Worm (Caenorhabditis elegans): Measurements from ENCODE around the gene F31E8.5.

The F31E8.5 gene

DNA sequence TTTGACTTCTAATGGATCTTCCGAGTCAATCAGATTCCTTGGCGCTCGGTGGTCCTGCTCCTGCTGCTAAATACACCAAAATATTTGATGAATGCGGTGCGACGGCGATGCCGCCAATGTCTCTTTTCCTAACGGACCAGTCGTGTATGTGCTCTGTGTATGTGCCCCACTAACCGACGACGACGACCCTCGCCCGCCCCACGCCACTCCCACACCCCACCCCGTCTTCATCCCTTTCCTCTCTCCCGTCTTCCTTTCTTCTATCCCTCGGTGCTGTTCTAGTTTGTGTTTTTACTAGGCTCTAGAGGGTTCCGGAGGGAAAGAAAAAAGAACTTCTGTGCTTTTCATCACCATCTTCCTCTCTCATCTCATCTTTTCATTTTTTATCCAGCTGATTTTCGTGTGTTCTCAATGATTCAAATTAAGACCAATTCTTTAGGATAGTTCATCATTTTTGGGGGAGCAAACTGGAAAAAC, 27.6 kb upstream of the F31E8.5 start, which contains the start of gene egl-27:
egl-27 (plus strand) TSS at position 427 of the 477 bp plus-strand sequence.
- no peak for TF ChIP-seq nfya-1 (tag; optimal IDR thresholded peaks at IDR 0.05)
- no peak for TF ChIP-seq elt-4 (tag; optimal IDR thresholded peaks at IDR 0.05)
- TF ChIP-seq nhr-232 (tag; optimal IDR thresholded peaks at IDR 0.05), result no peak
- no peak for TF ChIP-seq ceh-14 (tag; optimal IDR thresholded peaks at IDR 0.05)
- no peak for TF ChIP-seq pha-4 (tag; optimal IDR thresholded peaks at IDR 0.05)
- TF ChIP-seq ceh-6 (GFP tag; optimal IDR thresholded peaks at IDR 0.05), result no peak
- no peak for TF ChIP-seq K09A11.1 (tag; optimal IDR thresholded peaks at IDR 0.05; ENCODE audit: insufficient read depth)
- no peak for TF ChIP-seq ceh-30 (tag; optimal IDR thresholded peaks at IDR 0.05)
- no peak for TF ChIP-seq nhr-11 (tag; optimal IDR thresholded peaks at IDR 0.05)
- no peak for TF ChIP-seq pag-3 (tag; optimal IDR thresholded peaks at IDR 0.05; ENCODE audit: borderline replicate concordance)
- TF ChIP-seq ceh-9 (tag; optimal IDR thresholded peaks at IDR 0.05), result no peak
- no peak for TF ChIP-seq ceh-19 (GFP tag; optimal IDR thresholded peaks at IDR 0.05)
- no peak for TF ChIP-seq fkh-6 (tag; optimal IDR thresholded peaks at IDR 0.05)

DNA sequence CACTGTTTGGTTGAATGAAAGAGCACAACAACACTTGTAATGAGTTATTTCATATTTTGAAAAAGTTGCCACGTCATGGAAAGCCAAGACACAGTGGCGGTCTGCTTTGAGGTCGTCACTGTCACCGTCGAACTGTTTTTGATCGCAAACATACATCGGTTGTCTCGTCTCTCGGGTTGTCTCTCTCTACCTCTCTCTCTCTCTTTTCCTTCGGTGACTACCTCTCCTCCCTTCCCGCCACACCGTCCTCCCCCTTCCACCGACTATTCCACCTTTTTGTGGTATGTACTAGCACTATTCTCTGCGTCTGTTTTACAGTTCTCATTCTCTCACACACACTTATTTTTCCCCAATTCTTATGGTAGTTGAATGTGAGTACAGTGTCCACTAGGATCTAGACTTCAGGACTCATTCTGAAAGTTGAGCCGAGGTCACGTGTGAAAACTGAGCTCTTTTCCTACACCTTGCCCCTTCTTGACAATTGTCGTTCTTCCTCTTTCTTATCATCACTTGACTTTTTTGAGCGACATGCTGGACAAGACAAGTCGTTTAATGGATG, 26.8 kb upstream of the F31E8.5 start:
- TF ChIP-seq ceh-34 (tag; optimal IDR thresholded peaks at IDR 0.05) (peak; percentile 30), ref-2 (tag; optimal IDR thresholded peaks at IDR 0.05) (peak; percentile 55), ceh-30 (tag; optimal IDR thresholded peaks at IDR 0.05) (no peak), hlh-13 (GFP tag; optimal IDR thresholded peaks at IDR 0.05) (no peak), ceh-31 (tag; optimal IDR thresholded peaks at IDR 0.05) (peak; percentile 18), tbx-7 (tag; optimal IDR thresholded peaks at IDR 0.05) (no peak), hlh-30 (tag; optimal IDR thresholded peaks at IDR 0.05; ENCODE audit: insufficient read depth) (peak; percentile 63), F13H6.1 (tag; optimal IDR thresholded peaks at IDR 0.05) (peak; percentile 32), tbx-2 (tag; optimal IDR thresholded peaks at IDR 0.05) (peak; percentile 1), hlh-8 (tag; optimal IDR thresholded peaks at IDR 0.05) (no peak), C08G9.2 (tag; optimal IDR thresholded peaks at IDR 0.05) (peak; percentile 4), Y22D7AL.16 (tag; optimal IDR thresholded peaks at IDR 0.05) (no peak)

DNA sequence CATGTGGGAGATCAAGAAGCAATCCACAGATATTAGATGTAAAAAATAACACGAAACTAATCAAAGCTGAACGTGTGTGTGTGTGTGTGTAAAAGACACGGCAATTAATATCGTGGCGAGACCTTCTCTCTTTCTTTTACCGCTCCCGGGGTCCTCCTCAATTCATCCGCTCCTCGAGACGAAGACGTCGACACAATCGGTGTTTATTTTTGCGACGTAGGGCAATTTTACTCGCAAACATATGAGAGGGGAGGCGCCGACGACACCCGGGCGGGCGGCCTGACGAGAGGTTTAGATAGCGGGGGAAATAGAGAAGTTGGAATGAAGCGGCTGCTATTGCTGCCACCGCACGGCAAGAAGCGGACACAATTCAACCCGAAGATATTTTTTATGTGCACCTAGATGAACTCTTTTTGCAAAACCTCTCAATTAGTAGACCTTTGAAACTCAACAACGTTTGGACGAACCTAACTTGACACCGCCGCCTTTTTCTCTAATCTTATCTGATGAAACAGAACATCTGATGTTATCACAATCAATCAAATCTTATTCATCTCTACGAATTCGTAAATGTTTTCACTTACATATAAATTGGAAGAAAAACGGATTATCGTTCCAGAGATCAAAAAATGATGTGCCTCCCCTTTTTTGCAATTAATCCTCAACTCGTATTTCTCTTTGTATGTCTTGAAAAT, 25.8 kb upstream of the F31E8.5 start:
- TF ChIP-seq rnt-1 (tag; optimal IDR thresholded peaks at IDR 0.05), result peak; percentile 40
- TF ChIP-seq pag-3 (tag; optimal IDR thresholded peaks at IDR 0.05; ENCODE audit: borderline replicate concordance), result no peak
- no peak for TF ChIP-seq F13H6.1 (tag; optimal IDR thresholded peaks at IDR 0.05)
- no peak for TF ChIP-seq fkh-10 (GFP tag; optimal IDR thresholded peaks at IDR 0.05)
- no peak for TF ChIP-seq nfya-1 (tag; optimal IDR thresholded peaks at IDR 0.05)
- no peak for TF ChIP-seq hlh-30 (tag; optimal IDR thresholded peaks at IDR 0.05; ENCODE audit: insufficient read depth)
- no peak for TF ChIP-seq ceh-22 (tag; optimal IDR thresholded peaks at IDR 0.05)
- no peak for TF ChIP-seq unc-3 (GFP tag; conservative IDR thresholded peaks at IDR 0.05)
- TF ChIP-seq unc-3 (tag; optimal IDR thresholded peaks at IDR 0.05), result no peak
- no peak for TF ChIP-seq ceh-30 (tag; optimal IDR thresholded peaks at IDR 0.05)
- no peak for TF ChIP-seq Y22D7AL.16 (tag; optimal IDR thresholded peaks at IDR 0.05)
- TF ChIP-seq K09A11.1 (tag; optimal IDR thresholded peaks at IDR 0.05; ENCODE audit: insufficient read depth), result no peak
- TF ChIP-seq ceh-14 (tag; optimal IDR thresholded peaks at IDR 0.05), result peak; percentile 13
- TF ChIP-seq mec-3 (tag; optimal IDR thresholded peaks at IDR 0.05; ENCODE audit: borderline replicate concordance), result no peak
- TF ChIP-seq ceh-19 (GFP tag; optimal IDR thresholded peaks at IDR 0.05), result no peak
- no peak for TF ChIP-seq ceh-24 (tag; optimal IDR thresholded peaks at IDR 0.05)
- TF ChIP-seq ceh-9 (tag; optimal IDR thresholded peaks at IDR 0.05), result no peak
- peak; percentile 17 for TF ChIP-seq tbx-2 (tag; optimal IDR thresholded peaks at IDR 0.05)
- TF ChIP-seq ttx-3 (tag; optimal IDR thresholded peaks at IDR 0.05), result no peak
- TF ChIP-seq elt-2 (tag; optimal IDR thresholded peaks at IDR 0.05), result peak; percentile 32
- TF ChIP-seq ref-2 (tag; optimal IDR thresholded peaks at IDR 0.05), result no peak
- TF ChIP-seq hlh-6 (tag; optimal IDR thresholded peaks at IDR 0.05), result peak; percentile 13
- TF ChIP-seq gmeb-2 (tag; optimal IDR thresholded peaks at IDR 0.05), result no peak
- no peak for TF ChIP-seq fax-1 (tag; optimal IDR thresholded peaks at IDR 0.05)
- peak; percentile 27 for TF ChIP-seq C08G9.2 (tag; optimal IDR thresholded peaks at IDR 0.05)
- TF ChIP-seq ceh-45 (GFP tag; IDR thresholded peaks at IDR 0.05), result no peak
- no peak for TF ChIP-seq T23F11.4 (GFP tag; optimal IDR thresholded peaks at IDR 0.05)
- TF ChIP-seq pha-2 (tag; optimal IDR thresholded peaks at IDR 0.05), result peak; percentile 19
- peak; percentile 17 for TF ChIP-seq ceh-31 (tag; optimal IDR thresholded peaks at IDR 0.05)
- TF ChIP-seq odd-2 (tag; optimal IDR thresholded peaks at IDR 0.05), result no peak
- TF ChIP-seq ceh-34 (tag; optimal IDR thresholded peaks at IDR 0.05), result no peak
- TF ChIP-seq sdc-2 (tag; optimal IDR thresholded peaks at IDR 0.05), result no peak
- no peak for TF ChIP-seq ztf-16 (tag; optimal IDR thresholded peaks at IDR 0.05)
- TF ChIP-seq unc-42 (tag; optimal IDR thresholded peaks at IDR 0.05), result no peak
- peak; percentile 39 for TF ChIP-seq ceh-18 (tag; optimal IDR thresholded peaks at IDR 0.05)
